Worm (Caenorhabditis elegans): ENCODE results near the gene ZC250.4.

- TF ChIP-seq lin-39 (tag; optimal IDR thresholded peaks at IDR 0.05) (no peak), mab-9 (GFP tag; IDR thresholded peaks at IDR 0.05) (no peak), snu-23 (GFP tag; optimal IDR thresholded peaks at IDR 0.05) (no peak), lin-14 (GFP tag; optimal IDR thresholded peaks at IDR 0.05) (no peak), rnt-1 (tag; optimal IDR thresholded peaks at IDR 0.05) (no peak), grh-1 (GFP tag; IDR thresholded peaks at IDR 0.05) (no peak), nhr-76 (tag; optimal IDR thresholded peaks at IDR 0.05) (no peak)
Measured at ce11 chrV:5798132-5798531, 14.8 kb downstream of the ZC250.4 start, which contains the start of gene nstp-3.
